Fruit fly (Drosophila melanogaster) whole organism, prepupa: ENCODE measurements around the gene CG17637.

Experiments used
- Blimp-1 ChIP-seq: fragments of 200-800 bp; sonication (Bioruptor generic); optimal IDR thresholded peaks from 3 replicates; lab custom pipeline; 2017; ENCODE audit warnings: missing biosample characterization, missing genetic modification characterization, mild to moderate bottlenecking, moderate library complexity, missing genetic modification reagents
- CG10669 ChIP-seq: fragments of 200-800 bp; sonication (Bioruptor generic); optimal IDR thresholded peaks from 3 replicates; lab custom pipeline; 2018; ENCODE audit warnings: missing biosample characterization, mild to moderate bottlenecking, missing genetic modification characterization, moderate library complexity
- CG11294 ChIP-seq: fragments of 200-800 bp; sonication (Bioruptor generic); IDR thresholded peaks from 2 replicates; pipeline ENCODE4 v1.3.6; 2022; ENCODE audit warnings: missing biosample characterization, missing genetic modification characterization
- CG11762 ChIP-seq: fragments of 200-800 bp; sonication (Bioruptor generic); optimal IDR thresholded peaks from 3 replicates; lab custom pipeline; 2016; ENCODE audit warnings: missing biosample characterization, missing genetic modification characterization; ENCODE audit not compliant: insufficient read depth
- CG11902 ChIP-seq: fragments of 200-800 bp; sonication (Bioruptor generic); optimal IDR thresholded peaks from 3 replicates; lab custom pipeline; 2016; ENCODE audit warnings: missing biosample characterization, missing genetic modification characterization
- CG15336 ChIP-seq: fragments of 200-800 bp; sonication (Bioruptor generic); IDR thresholded peaks from 2 replicates; pipeline ENCODE4 v1.3.6; 2022; ENCODE audit warnings: missing biosample characterization, missing genetic modification characterization
- CG1621 ChIP-seq: fragments of 200-800 bp; sonication (Bioruptor generic); optimal IDR thresholded peaks from 3 replicates; lab custom pipeline; 2018; ENCODE audit warnings: missing biosample characterization, mild to moderate bottlenecking, missing genetic modification characterization
- CG16779 ChIP-seq: fragments of 200-800 bp; sonication (Bioruptor generic); optimal IDR thresholded peaks from 3 replicates; lab custom pipeline; 2017; ENCODE audit warnings: missing biosample characterization, mild to moderate bottlenecking, missing genetic modification characterization
- CG3032 ChIP-seq: fragments of 200-800 bp; optimal IDR thresholded peaks from 2 replicates; lab custom pipeline; 2019; ENCODE audit warnings: missing biosample characterization, mild to moderate bottlenecking, missing genetic modification characterization, moderate library complexity
- CG31627 ChIP-seq: fragments of 200-800 bp; sonication (Bioruptor generic); optimal IDR thresholded peaks from 3 replicates; lab custom pipeline; 2016; ENCODE audit warnings: missing biosample characterization, missing genetic modification characterization
- CG32006 ChIP-seq: fragments of 200-800 bp; sonication (Bioruptor generic); optimal IDR thresholded peaks from 3 replicates; lab custom pipeline; 2017; ENCODE audit warnings: missing biosample characterization, mild to moderate bottlenecking, missing genetic modification characterization
- CG34406 ChIP-seq: fragments of 200-800 bp; sonication (Bioruptor generic); optimal IDR thresholded peaks from 3 replicates; lab custom pipeline; 2016; ENCODE audit warnings: missing biosample characterization, missing genetic modification characterization
- CG3919 ChIP-seq: fragments of 200-800 bp; sonication (Bioruptor generic); optimal IDR thresholded peaks from 3 replicates; lab custom pipeline; 2016; ENCODE audit warnings: missing biosample characterization, missing genetic modification characterization
- CG4318 ChIP-seq: fragments of 200-800 bp; sonication (Bioruptor generic); optimal IDR thresholded peaks from 3 replicates; lab custom pipeline; 2017; ENCODE audit warnings: missing biosample characterization, mild to moderate bottlenecking, missing genetic modification characterization
- CG6163 ChIP-seq: fragments of 200-800 bp; sonication (Bioruptor generic); IDR thresholded peaks from 3 replicates; pipeline ENCODE4 v1.3.6; 2022; ENCODE audit warnings: missing biosample characterization, missing genetic modification characterization
- CG6792 ChIP-seq: fragments of 200-800 bp; sonication (Bioruptor generic); optimal IDR thresholded peaks from 3 replicates; lab custom pipeline; 2016; ENCODE audit warnings: missing biosample characterization, missing genetic modification characterization
- CG6808 ChIP-seq: fragments of 200-800 bp; sonication (Bioruptor generic); optimal IDR thresholded peaks from 3 replicates; lab custom pipeline; 2017; ENCODE audit warnings: missing biosample characterization, missing genetic modification characterization, mild to moderate bottlenecking, moderate library complexity, missing genetic modification reagents
- CG8119 ChIP-seq: fragments of 200-800 bp; sonication (Bioruptor generic); IDR thresholded peaks from 3 replicates; pipeline ENCODE4 v1.3.6; 2022; ENCODE audit warnings: missing biosample characterization, missing genetic modification characterization
- CG8319 ChIP-seq: fragments of 200-800 bp; sonication (Bioruptor generic); optimal IDR thresholded peaks from 3 replicates; lab custom pipeline; 2016; ENCODE audit warnings: missing biosample characterization, missing genetic modification characterization
- CG8632 ChIP-seq: fragments of 200-800 bp; sonication (Bioruptor generic); optimal IDR thresholded peaks from 3 replicates; lab custom pipeline; 2016; ENCODE audit warnings: missing biosample characterization, missing genetic modification characterization
- CG9139 ChIP-seq: fragments of 200-800 bp; sonication (Bioruptor generic); optimal IDR thresholded peaks from 3 replicates; lab custom pipeline; 2017; ENCODE audit warnings: missing biosample characterization, mild to moderate bottlenecking, missing genetic modification characterization
- Eip75B ChIP-seq: fragments of 200-800 bp; sonication (Bioruptor generic); optimal IDR thresholded peaks from 3 replicates; lab custom pipeline; 2016; ENCODE audit warnings: missing biosample characterization, missing genetic modification characterization
- Eip78C ChIP-seq: fragments of 200-800 bp; sonication (Bioruptor generic); peaks from one replicate; lab custom pipeline; 2016; ENCODE audit warnings: missing biosample characterization, missing genetic modification characterization
- Eip93F ChIP-seq: fragments of 200-800 bp; sonication (Bioruptor generic); optimal IDR thresholded peaks from 2 replicates; lab custom pipeline; 2016; ENCODE audit warnings: missing biosample characterization, mild to moderate bottlenecking, missing genetic modification characterization
- Ets21C ChIP-seq: fragments of 200-800 bp; sonication (Bioruptor generic); optimal IDR thresholded peaks from 3 replicates; lab custom pipeline; 2016; ENCODE audit warnings: missing biosample characterization, missing genetic modification characterization
- Ets96B ChIP-seq: fragments of 200-800 bp; optimal IDR thresholded peaks from 2 replicates; lab custom pipeline; 2019; ENCODE audit warnings: missing biosample characterization, mild to moderate bottlenecking, missing genetic modification characterization, moderate library complexity
- Gug ChIP-seq: fragments of 200-800 bp; sonication (Bioruptor generic); IDR thresholded peaks from 2 replicates; pipeline ENCODE4 v1.3.6; 2022; ENCODE audit warnings: missing biosample characterization, missing genetic modification characterization
- Hr38 ChIP-seq: sonication (Bioruptor generic); optimal IDR thresholded peaks from 2 replicates; lab custom pipeline; 2016; ENCODE audit warnings: missing biosample characterization, missing genetic modification characterization
- Lpt ChIP-seq: fragments of 200-800 bp; sonication (Bioruptor generic); optimal IDR thresholded peaks from 3 replicates; lab custom pipeline; 2016; ENCODE audit warnings: missing biosample characterization, missing genetic modification characterization
- Met ChIP-seq: fragments of 200-800 bp; sonication (Bioruptor generic); optimal IDR thresholded peaks from 3 replicates; lab custom pipeline; 2016; ENCODE audit warnings: missing biosample characterization, missing genetic modification characterization
- Smox ChIP-seq: fragments of 200-800 bp; sonication (Bioruptor generic); optimal IDR thresholded peaks from 3 replicates; lab custom pipeline; 2016; ENCODE audit warnings: missing biosample characterization, missing genetic modification characterization
- Sox15 ChIP-seq: fragments of 200-800 bp; sonication (Bioruptor generic); optimal IDR thresholded peaks from 3 replicates; lab custom pipeline; 2016; ENCODE audit warnings: missing biosample characterization, missing genetic modification characterization
- achi ChIP-seq: fragments of 200-800 bp; sonication (Bioruptor generic); optimal IDR thresholded peaks from 3 replicates; lab custom pipeline; 2016; ENCODE audit warnings: missing biosample characterization, missing genetic modification characterization
- acj6 ChIP-seq: fragments of 200-800 bp; sonication (Bioruptor generic); optimal IDR thresholded peaks from 3 replicates; lab custom pipeline; 2016; ENCODE audit warnings: missing biosample characterization, missing genetic modification characterization
- dac ChIP-seq: fragments of 200-800 bp; sonication (Bioruptor generic); optimal IDR thresholded peaks from 2 replicates; lab custom pipeline; 2017; ENCODE audit warnings: missing biosample characterization, mild to moderate bottlenecking, missing genetic modification characterization
- dsx ChIP-seq: fragments of 200-800 bp; optimal IDR thresholded peaks from 3 replicates; lab custom pipeline; 2019; ENCODE audit warnings: missing biosample characterization, mild to moderate bottlenecking, missing genetic modification characterization, moderate library complexity; ENCODE audit not compliant: poor library complexity, severe bottlenecking
- eg ChIP-seq: fragments of 200-800 bp; sonication (Bioruptor generic); IDR thresholded peaks from 3 replicates; pipeline ENCODE4 v1.3.6; 2022; ENCODE audit warnings: missing biosample characterization, missing genetic modification characterization
- esn ChIP-seq: fragments of 200-800 bp; sonication (Bioruptor generic); optimal IDR thresholded peaks from 2 replicates; lab custom pipeline; 2016; ENCODE audit warnings: missing biosample characterization, mild to moderate bottlenecking, missing genetic modification characterization, moderate library complexity
- fd59A ChIP-seq: fragments of 200-800 bp; sonication (Bioruptor generic); optimal IDR thresholded peaks from 2 replicates; lab custom pipeline; 2017; ENCODE audit warnings: missing biosample characterization, mild to moderate bottlenecking, missing genetic modification characterization, missing genetic modification reagents
- fd85E ChIP-seq: fragments of 200-800 bp; sonication (Bioruptor generic); optimal IDR thresholded peaks from 3 replicates; lab custom pipeline; 2016; ENCODE audit warnings: missing biosample characterization, missing genetic modification characterization
- fkh ChIP-seq: fragments of 200-800 bp; sonication (Bioruptor generic); optimal IDR thresholded peaks from 3 replicates; lab custom pipeline; 2017; ENCODE audit warnings: missing biosample characterization, mild to moderate bottlenecking, missing genetic modification characterization, moderate library complexity
- lz ChIP-seq: fragments of 200-800 bp; sonication (Bioruptor generic); optimal IDR thresholded peaks from 3 replicates; lab custom pipeline; 2016; ENCODE audit warnings: missing biosample characterization, missing genetic modification characterization
- net ChIP-seq: fragments of 200-800 bp; sonication (Bioruptor generic); optimal IDR thresholded peaks from 3 replicates; lab custom pipeline; 2016; ENCODE audit warnings: missing biosample characterization, missing genetic modification characterization
- salr ChIP-seq, 2 experiments: fragments of 200-800 bp; sonication (Bioruptor generic); optimal IDR thresholded peaks; 3 replicates each; lab custom pipeline; 2016 to 2018; ENCODE audit warnings: missing biosample characterization in 2 of 2, missing genetic modification characterization in 2 of 2, mild to moderate bottlenecking in 1 of 2
- spab ChIP-seq: fragments of 200-800 bp; sonication (Bioruptor generic); optimal IDR thresholded peaks from 2 replicates; lab custom pipeline; 2017; ENCODE audit warnings: missing biosample characterization, mild to moderate bottlenecking, missing genetic modification characterization, missing genetic modification reagents
- ss ChIP-seq, 2 experiments: fragments of 200-800 bp; sonication (Bioruptor generic); optimal IDR thresholded peaks; 2 replicates in 1 of 2; 3 replicates in 1 of 2; lab custom pipeline; 2017 to 2018; ENCODE audit warnings: mild to moderate bottlenecking in 2 of 2, missing biosample characterization in 2 of 2, missing genetic modification characterization in 2 of 2, moderate library complexity in 1 of 2
- svp ChIP-seq: fragments of 200-800 bp; sonication (Bioruptor generic); peaks from one replicate; lab custom pipeline; 2016; ENCODE audit warnings: missing biosample characterization, missing genetic modification characterization
- topi ChIP-seq: fragments of 200-800 bp; sonication (Bioruptor generic); optimal IDR thresholded peaks from 3 replicates; lab custom pipeline; 2016; ENCODE audit warnings: missing biosample characterization, missing genetic modification characterization

The CG17637 gene

dm6 chr3L:20549358-20549757 is 45.4 kb downstream of the CG17637 start (continued):
- TF ChIP-seq CG10669 (peak; percentile 76), CG4318 (no peak), CG31627 (GFP tag; lab: Kevin White, UChicago) (peak; percentile 68), Lpt (GFP tag; lab: Kevin White, UChicago) (no peak), CG1621 (tag; lab: Kevin White, UChicago) (peak; percentile 70), esn (GFP tag; lab: Kevin White, UChicago) (peak; percentile 78), CG34406 (GFP tag; lab: Kevin White, UChicago) (peak; percentile 43)

dm6 chr3L:20551862-20552261 is 47.9 kb downstream of the CG17637 start:
- TF ChIP-seq CG34406 (GFP tag; lab: Kevin White, UChicago), result peak; percentile 51
- peak; percentile 20 for TF ChIP-seq CG11902 (GFP tag; lab: Kevin White, UChicago)
- TF ChIP-seq Blimp-1 (GFP tag; lab: Kevin White, UChicago), result no peak
- TF ChIP-seq CG11762 (GFP tag; lab: Kevin White, UChicago), result no peak
- TF ChIP-seq lz (GFP tag; lab: Kevin White, UChicago), result peak; percentile 52
- peak; percentile 58 for TF ChIP-seq dsx (GFP tag; lab: Kevin White, UChicago)
- TF ChIP-seq CG31627 (GFP tag; lab: Kevin White, UChicago), result peak; percentile 57
- TF ChIP-seq acj6, result peak; percentile 69
- TF ChIP-seq CG6163 (GFP tag; lab: Robert Waterston, UW), result peak; percentile 70
- peak; percentile 70 for TF ChIP-seq CG32006 (GFP tag; lab: Kevin White, UChicago)
- peak; percentile 28; the same call in 1 of the 2 replicates for TF ChIP-seq Gug
- TF ChIP-seq svp (GFP tag; lab: Kevin White, UChicago), result peak; percentile 84
- TF ChIP-seq CG8119 (GFP tag; lab: Robert Waterston, UW), result peak; percentile 59; the same call in 2 of the 3 replicates
- TF ChIP-seq CG11294 (GFP tag; lab: Robert Waterston, UW), result no peak
- peak; percentile 66 for TF ChIP-seq achi
- TF ChIP-seq Eip78C (GFP tag; lab: Kevin White, UChicago), result peak; percentile 91
- no peak for TF ChIP-seq CG16779 (tag; lab: Kevin White, UChicago)
- TF ChIP-seq CG6808 (GFP tag; lab: Kevin White, UChicago), result peak; percentile 64
- peak; percentile 67 for TF ChIP-seq CG10669
- peak; percentile 31 to 71 for TF ChIP-seq salr (GFP tag; optimal IDR thresholded peaks at IDR 0.05; lab: Kevin White, UChicago)
- TF ChIP-seq Ets96B (tag; lab: Kevin White, UChicago), result peak; percentile 69
- peak; percentile 53 for TF ChIP-seq CG6792 (GFP tag; lab: Kevin White, UChicago)
- TF ChIP-seq Eip75B (GFP tag; lab: Kevin White, UChicago), result peak; percentile 73
- TF ChIP-seq Met (GFP tag; lab: Kevin White, UChicago), result peak; percentile 63
- TF ChIP-seq CG9139 (GFP tag; lab: Kevin White, UChicago), result peak; percentile 27
- TF ChIP-seq ss (GFP tag; optimal IDR thresholded peaks at IDR 0.05; lab: Kevin White, UChicago), result peak; percentile 15 to 39
- TF ChIP-seq fd59A, result peak; percentile 39
- no peak for TF ChIP-seq fd85E (GFP tag; lab: Kevin White, UChicago)
- no peak for TF ChIP-seq Eip93F (GFP tag; lab: Kevin White, UChicago)
- no peak for TF ChIP-seq CG8319 (GFP tag; lab: Kevin White, UChicago)
- TF ChIP-seq Ets21C (GFP tag; lab: Kevin White, UChicago), result peak; percentile 38
- TF ChIP-seq Lpt (GFP tag; lab: Kevin White, UChicago), result peak; percentile 52
- peak; percentile 52 for TF ChIP-seq net (GFP tag; lab: Kevin White, UChicago)
- peak; percentile 51 for TF ChIP-seq CG1621 (tag; lab: Kevin White, UChicago)
- TF ChIP-seq Hr38 (GFP tag; lab: Kevin White, UChicago), result no peak
- peak; percentile 20 for TF ChIP-seq dac (GFP tag; lab: Kevin White, UChicago)
- TF ChIP-seq Sox15 (GFP tag; lab: Kevin White, UChicago), result no peak
- no peak for TF ChIP-seq fkh (GFP tag; lab: Kevin White, UChicago)
- TF ChIP-seq Smox (GFP tag; lab: Kevin White, UChicago), result peak; percentile 52
- no peak for TF ChIP-seq eg (GFP tag; lab: Robert Waterston, UW)
- peak; percentile 68 for TF ChIP-seq topi (GFP tag; lab: Kevin White, UChicago)
- peak; percentile 67 for TF ChIP-seq esn (GFP tag; lab: Kevin White, UChicago)
- peak; percentile 77 for TF ChIP-seq CG3919
- TF ChIP-seq spab (GFP tag; lab: Kevin White, UChicago), result peak; percentile 50
- peak; percentile 49; the same call in 1 of the 2 replicates for TF ChIP-seq CG15336 (GFP tag; lab: Robert Waterston, UW)
- TF ChIP-seq CG8632, result peak; percentile 25
- TF ChIP-seq CG3032, result peak; percentile 69
- TF ChIP-seq CG4318, result peak; percentile 43
